Worm (Caenorhabditis elegans) whole organism, L1 larva: Measurements from ENCODE around the gene T23B7.3.

Experiments used
- dpl-1 ChIP-seq, 3 experiments: fragments of 150-350 bp in 2 of 3; sonication (generic microtip) in 1 of 3; optimal IDR thresholded peaks; 2 replicates each; lab custom pipeline; 2014 to 2017; ENCODE audit warnings: missing biosample characterization in 3 of 3, missing genetic modification characterization in 3 of 3, missing genetic modification reagents in 3 of 3
- isw-1 ChIP-seq: fragments of 200-800 bp; sonication (Bioruptor generic); IDR thresholded peaks from 2 replicates; pipeline ENCODE4 v1.3.6; 2022; ENCODE audit warnings: missing genetic modification characterization, missing compliant biosample characterization
- jun-1 ChIP-seq: fragments of 150-350 bp; optimal IDR thresholded peaks from 2 replicates; lab custom pipeline; 2014; ENCODE audit warnings: missing biosample characterization, missing genetic modification reagents, missing genetic modification characterization
- lin-13 ChIP-seq: fragments of 150-350 bp; optimal IDR thresholded peaks from 2 replicates; lab custom pipeline; 2014; ENCODE audit warnings: missing biosample characterization, missing genetic modification reagents, missing genetic modification characterization
- nhr-11 ChIP-seq: fragments of 150-350 bp; optimal IDR thresholded peaks from 2 replicates; lab custom pipeline; 2014; ENCODE audit warnings: missing biosample characterization, missing genetic modification characterization
- nhr-28 ChIP-seq: fragments of 150-350 bp; optimal IDR thresholded peaks from 2 replicates; lab custom pipeline; 2014; ENCODE audit warnings: missing biosample characterization, missing genetic modification characterization
- nhr-77 ChIP-seq: fragments of 150-350 bp; optimal IDR thresholded peaks from 2 replicates; lab custom pipeline; 2014; ENCODE audit warnings: missing biosample characterization, missing genetic modification characterization
- snpc-4 ChIP-seq: fragments of 150-350 bp; optimal IDR thresholded peaks from 2 replicates; lab custom pipeline; 2014; ENCODE audit warnings: missing biosample characterization, missing genetic modification characterization
- unc-130 ChIP-seq: fragments of 150-350 bp; optimal IDR thresholded peaks from 2 replicates; lab custom pipeline; 2017; ENCODE audit warnings: missing biosample characterization, missing genetic modification characterization, inconsistent platforms
- ztf-11 ChIP-seq, 2 experiments: sonication (generic microtip); optimal IDR thresholded peaks; 2 replicates each; lab custom pipeline; 2016 to 2017; ENCODE audit warnings: missing genetic modification characterization in 2 of 2, missing biosample characterization in 1 of 2, missing compliant biosample characterization in 1 of 2

DNA sequence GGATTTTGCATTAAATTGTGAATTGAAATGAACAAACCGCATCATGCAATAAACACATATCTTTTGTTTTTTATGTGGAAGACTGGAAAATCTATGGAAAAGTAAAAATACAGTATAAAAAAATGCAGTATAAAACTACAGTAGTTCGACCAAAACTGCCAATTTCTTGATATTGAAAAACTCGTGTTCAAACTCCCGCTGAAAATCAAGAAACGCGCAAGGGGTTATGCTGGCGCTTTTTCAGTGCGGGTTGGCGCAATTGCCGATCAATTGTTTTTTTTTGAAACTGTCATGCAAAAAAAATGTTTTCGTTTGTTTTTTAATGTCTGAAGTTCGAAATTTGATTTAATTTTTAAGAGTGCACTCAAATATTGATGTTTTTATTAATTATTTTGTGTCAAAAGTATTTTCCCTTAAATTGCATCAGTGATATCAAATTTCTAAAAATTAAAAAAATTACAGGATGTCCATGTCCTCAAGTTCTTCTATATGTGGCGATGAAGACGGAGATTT, 1.7 kb downstream of the T23B7.3 start, which contains the start of gene dnj-9:
- TF ChIP-seq snpc-4 (tag; lab: Kevin White, UChicago) (peak; percentile 91), ztf-11 (tag; optimal IDR thresholded peaks at IDR 0.05; lab: Kevin White, UChicago) (peak in 1 of 2 experiments; percentile 90), dpl-1 (GFP tag; optimal IDR thresholded peaks at IDR 0.05; lab: Kevin White, UChicago) (peak; percentile 99), nhr-11 (tag; lab: Kevin White, UChicago) (peak; percentile 88), lin-13 (GFP tag; lab: Kevin White, UChicago) (peak; percentile 93), nhr-77 (peak; percentile 88), nhr-28 (peak; percentile 44), jun-1 (tag; lab: Kevin White, UChicago) (peak; percentile 92), unc-130 (peak; percentile 97), isw-1 (GFP tag; lab: Robert Waterston, UW) (peak; percentile 91)
